Worm (Caenorhabditis elegans): ENCODE results near the gene hrde-1.

- TF ChIP-seq unc-62 (GFP tag; optimal IDR thresholded peaks at IDR 0.05) (no peak), ztf-22 (GFP tag; optimal IDR thresholded peaks at IDR 0.05) (no peak), ccch-3 (GFP tag; optimal IDR thresholded peaks at IDR 0.05) (no peak), hrde-1 (tag; optimal IDR thresholded peaks at IDR 0.05; ENCODE audit: borderline replicate concordance) (no peak), mes-4 (tag; optimal IDR thresholded peaks at IDR 0.05) (no peak), C06A6.2 (GFP tag; conservative IDR thresholded peaks at IDR 0.05) (no peak), ztf-18 (tag; optimal IDR thresholded peaks at IDR 0.05) (no peak), akir-1 (GFP tag; optimal IDR thresholded peaks at IDR 0.05) (no peak)
Measured at ce11 chrIII:4152828-4153227, 23.1 kb downstream of the hrde-1 start.
